Worm (Caenorhabditis elegans): ENCODE measurements around the gene chts-1.

ce11 chrX:7546509-7546908 is 27.0 kb upstream of the chts-1 start, which contains the start of gene col-174:
- TF ChIP-seq irx-1 (tag; optimal IDR thresholded peaks at IDR 0.05): no peak
- no peak for TF ChIP-seq aly-2 (tag; optimal IDR thresholded peaks at IDR 0.05)
- TF ChIP-seq pax-3 (tag; optimal IDR thresholded peaks at IDR 0.05): no peak
- TF ChIP-seq nhr-76 (tag; optimal IDR thresholded peaks at IDR 0.05): no peak
- TF ChIP-seq elt-3 (tag; optimal IDR thresholded peaks at IDR 0.05): no peak
- TF ChIP-seq snpc-4 (tag; optimal IDR thresholded peaks at IDR 0.05): no peak
- no peak for TF ChIP-seq ama-1 (optimal IDR thresholded peaks at IDR 0.05)
- TF ChIP-seq ztf-11 (tag; optimal IDR thresholded peaks at IDR 0.05): no peak
- no peak for TF ChIP-seq nhr-12 (tag; optimal IDR thresholded peaks at IDR 0.05)
